Fruit fly (Drosophila melanogaster) whole organism, prepupa: ENCODE measurements around the gene nolo.

Source experiments
- CG10631 ChIP-seq: fragments of 200-800 bp; sonication (Bioruptor generic); optimal IDR thresholded peaks from 2 replicates; lab custom pipeline; 2016; ENCODE audit warnings: missing biosample characterization, missing genetic modification characterization
- CG10669 ChIP-seq: fragments of 200-800 bp; sonication (Bioruptor generic); optimal IDR thresholded peaks from 3 replicates; lab custom pipeline; 2018; ENCODE audit warnings: missing biosample characterization, mild to moderate bottlenecking, missing genetic modification characterization, moderate library complexity
- CG11762 ChIP-seq: fragments of 200-800 bp; sonication (Bioruptor generic); optimal IDR thresholded peaks from 3 replicates; lab custom pipeline; 2016; ENCODE audit warnings: missing biosample characterization, missing genetic modification characterization; ENCODE audit not compliant: insufficient read depth
- CG11902 ChIP-seq: fragments of 200-800 bp; sonication (Bioruptor generic); optimal IDR thresholded peaks from 3 replicates; lab custom pipeline; 2016; ENCODE audit warnings: missing biosample characterization, missing genetic modification characterization
- CG1621 ChIP-seq: fragments of 200-800 bp; sonication (Bioruptor generic); optimal IDR thresholded peaks from 3 replicates; lab custom pipeline; 2018; ENCODE audit warnings: missing biosample characterization, mild to moderate bottlenecking, missing genetic modification characterization
- CG16779 ChIP-seq: fragments of 200-800 bp; sonication (Bioruptor generic); optimal IDR thresholded peaks from 3 replicates; lab custom pipeline; 2017; ENCODE audit warnings: missing biosample characterization, mild to moderate bottlenecking, missing genetic modification characterization
- CG3032 ChIP-seq: fragments of 200-800 bp; optimal IDR thresholded peaks from 2 replicates; lab custom pipeline; 2019; ENCODE audit warnings: missing biosample characterization, mild to moderate bottlenecking, missing genetic modification characterization, moderate library complexity
- CG31627 ChIP-seq: fragments of 200-800 bp; sonication (Bioruptor generic); optimal IDR thresholded peaks from 3 replicates; lab custom pipeline; 2016; ENCODE audit warnings: missing biosample characterization, missing genetic modification characterization
- CG32006 ChIP-seq: fragments of 200-800 bp; sonication (Bioruptor generic); optimal IDR thresholded peaks from 3 replicates; lab custom pipeline; 2017; ENCODE audit warnings: missing biosample characterization, mild to moderate bottlenecking, missing genetic modification characterization
- CG34406 ChIP-seq: fragments of 200-800 bp; sonication (Bioruptor generic); optimal IDR thresholded peaks from 3 replicates; lab custom pipeline; 2016; ENCODE audit warnings: missing biosample characterization, missing genetic modification characterization
- CG4318 ChIP-seq: fragments of 200-800 bp; sonication (Bioruptor generic); optimal IDR thresholded peaks from 3 replicates; lab custom pipeline; 2017; ENCODE audit warnings: missing biosample characterization, mild to moderate bottlenecking, missing genetic modification characterization
- CG6163 ChIP-seq: fragments of 200-800 bp; sonication (Bioruptor generic); IDR thresholded peaks from 3 replicates; pipeline ENCODE4 v1.3.6; 2022; ENCODE audit warnings: missing biosample characterization, missing genetic modification characterization
- CG6276 ChIP-seq: fragments of 200-800 bp; sonication (Bioruptor generic); optimal IDR thresholded peaks from 2 replicates; lab custom pipeline; 2017; ENCODE audit warnings: missing biosample characterization, mild to moderate bottlenecking, missing genetic modification characterization
- CG6792 ChIP-seq: fragments of 200-800 bp; sonication (Bioruptor generic); optimal IDR thresholded peaks from 3 replicates; lab custom pipeline; 2016; ENCODE audit warnings: missing biosample characterization, missing genetic modification characterization
- CG7368 ChIP-seq: fragments of 200-800 bp; sonication (Bioruptor generic); optimal IDR thresholded peaks from 3 replicates; lab custom pipeline; 2016; ENCODE audit warnings: missing biosample characterization, missing genetic modification characterization
- CG8119 ChIP-seq: fragments of 200-800 bp; sonication (Bioruptor generic); IDR thresholded peaks from 3 replicates; pipeline ENCODE4 v1.3.6; 2022; ENCODE audit warnings: missing biosample characterization, missing genetic modification characterization
- CG8319 ChIP-seq: fragments of 200-800 bp; sonication (Bioruptor generic); optimal IDR thresholded peaks from 3 replicates; lab custom pipeline; 2016; ENCODE audit warnings: missing biosample characterization, missing genetic modification characterization
- CG9139 ChIP-seq: fragments of 200-800 bp; sonication (Bioruptor generic); optimal IDR thresholded peaks from 3 replicates; lab custom pipeline; 2017; ENCODE audit warnings: missing biosample characterization, mild to moderate bottlenecking, missing genetic modification characterization
- Eip75B ChIP-seq: fragments of 200-800 bp; sonication (Bioruptor generic); optimal IDR thresholded peaks from 3 replicates; lab custom pipeline; 2016; ENCODE audit warnings: missing biosample characterization, missing genetic modification characterization
- Ets21C ChIP-seq: fragments of 200-800 bp; sonication (Bioruptor generic); optimal IDR thresholded peaks from 3 replicates; lab custom pipeline; 2016; ENCODE audit warnings: missing biosample characterization, missing genetic modification characterization
- Gug ChIP-seq: fragments of 200-800 bp; sonication (Bioruptor generic); IDR thresholded peaks from 2 replicates; pipeline ENCODE4 v1.3.6; 2022; ENCODE audit warnings: missing biosample characterization, missing genetic modification characterization
- Hr4 ChIP-seq: fragments of 200-800 bp; sonication (Bioruptor generic); optimal IDR thresholded peaks from 3 replicates; lab custom pipeline; 2016; ENCODE audit warnings: missing biosample characterization, missing genetic modification characterization
- Lpt ChIP-seq: fragments of 200-800 bp; sonication (Bioruptor generic); optimal IDR thresholded peaks from 3 replicates; lab custom pipeline; 2016; ENCODE audit warnings: missing biosample characterization, missing genetic modification characterization
- Met ChIP-seq: fragments of 200-800 bp; sonication (Bioruptor generic); optimal IDR thresholded peaks from 3 replicates; lab custom pipeline; 2016; ENCODE audit warnings: missing biosample characterization, missing genetic modification characterization
- OdsH ChIP-seq: fragments of 200-800 bp; sonication (Bioruptor generic); optimal IDR thresholded peaks from 3 replicates; lab custom pipeline; 2016; ENCODE audit warnings: missing biosample characterization, missing genetic modification characterization
- Smox ChIP-seq: fragments of 200-800 bp; sonication (Bioruptor generic); optimal IDR thresholded peaks from 3 replicates; lab custom pipeline; 2016; ENCODE audit warnings: missing biosample characterization, missing genetic modification characterization
- Sox15 ChIP-seq: fragments of 200-800 bp; sonication (Bioruptor generic); optimal IDR thresholded peaks from 3 replicates; lab custom pipeline; 2016; ENCODE audit warnings: missing biosample characterization, missing genetic modification characterization
- achi ChIP-seq: fragments of 200-800 bp; sonication (Bioruptor generic); optimal IDR thresholded peaks from 3 replicates; lab custom pipeline; 2016; ENCODE audit warnings: missing biosample characterization, missing genetic modification characterization
- cyc ChIP-seq: fragments of 200-800 bp; sonication (Bioruptor generic); optimal IDR thresholded peaks from 3 replicates; lab custom pipeline; 2016; ENCODE audit warnings: missing biosample characterization, missing genetic modification characterization
- dac ChIP-seq: fragments of 200-800 bp; sonication (Bioruptor generic); optimal IDR thresholded peaks from 2 replicates; lab custom pipeline; 2017; ENCODE audit warnings: missing biosample characterization, mild to moderate bottlenecking, missing genetic modification characterization
- dsx ChIP-seq: fragments of 200-800 bp; optimal IDR thresholded peaks from 3 replicates; lab custom pipeline; 2019; ENCODE audit warnings: missing biosample characterization, mild to moderate bottlenecking, missing genetic modification characterization, moderate library complexity; ENCODE audit not compliant: poor library complexity, severe bottlenecking
- esn ChIP-seq: fragments of 200-800 bp; sonication (Bioruptor generic); optimal IDR thresholded peaks from 2 replicates; lab custom pipeline; 2016; ENCODE audit warnings: missing biosample characterization, mild to moderate bottlenecking, missing genetic modification characterization, moderate library complexity
- fd85E ChIP-seq: fragments of 200-800 bp; sonication (Bioruptor generic); optimal IDR thresholded peaks from 3 replicates; lab custom pipeline; 2016; ENCODE audit warnings: missing biosample characterization, missing genetic modification characterization
- lz ChIP-seq: fragments of 200-800 bp; sonication (Bioruptor generic); optimal IDR thresholded peaks from 3 replicates; lab custom pipeline; 2016; ENCODE audit warnings: missing biosample characterization, missing genetic modification characterization
- pdm3 ChIP-seq: fragments of 200-800 bp; sonication (Bioruptor generic); optimal IDR thresholded peaks from 3 replicates; lab custom pipeline; 2016; ENCODE audit warnings: missing biosample characterization, missing genetic modification characterization
- salr ChIP-seq, 2 experiments: fragments of 200-800 bp; sonication (Bioruptor generic); optimal IDR thresholded peaks; 3 replicates each; lab custom pipeline; 2016 to 2018; ENCODE audit warnings: missing biosample characterization in 2 of 2, missing genetic modification characterization in 2 of 2, mild to moderate bottlenecking in 1 of 2
- spab ChIP-seq: fragments of 200-800 bp; sonication (Bioruptor generic); optimal IDR thresholded peaks from 2 replicates; lab custom pipeline; 2017; ENCODE audit warnings: missing biosample characterization, mild to moderate bottlenecking, missing genetic modification characterization, missing genetic modification reagents
- ss ChIP-seq, 2 experiments: fragments of 200-800 bp; sonication (Bioruptor generic); optimal IDR thresholded peaks; 2 replicates in 1 of 2; 3 replicates in 1 of 2; lab custom pipeline; 2017 to 2018; ENCODE audit warnings: mild to moderate bottlenecking in 2 of 2, missing biosample characterization in 2 of 2, missing genetic modification characterization in 2 of 2, moderate library complexity in 1 of 2
- svp ChIP-seq: fragments of 200-800 bp; sonication (Bioruptor generic); peaks from one replicate; lab custom pipeline; 2016; ENCODE audit warnings: missing biosample characterization, missing genetic modification characterization
- vri ChIP-seq: fragments of 200-800 bp; sonication (Bioruptor generic); optimal IDR thresholded peaks from 3 replicates; lab custom pipeline; 2016; ENCODE audit warnings: missing biosample characterization, mild to moderate bottlenecking, missing genetic modification characterization

The nolo gene

dm6 chr2L:21658529-21659009 lies 25.3 kb upstream of the nolo start, which contains the start of gene Cul2 (continued):
- TF ChIP-seq cyc: peak; percentile 52
- no peak for TF ChIP-seq achi (GFP tag; lab: Kevin White, UChicago)
- TF ChIP-seq CG31627: peak; percentile 64
- no peak for TF ChIP-seq vri (GFP tag; lab: Kevin White, UChicago)
- TF ChIP-seq CG9139: no peak
- no peak for TF ChIP-seq pdm3 (GFP tag; lab: Kevin White, UChicago)
- no peak for TF ChIP-seq CG16779 (tag; lab: Kevin White, UChicago)
- TF ChIP-seq CG11762 (GFP tag; lab: Kevin White, UChicago): no peak
- TF ChIP-seq dsx (GFP tag; lab: Kevin White, UChicago): no peak
- no peak for TF ChIP-seq salr (GFP tag; optimal IDR thresholded peaks at IDR 0.05; lab: Kevin White, UChicago)
- TF ChIP-seq CG8319 (GFP tag; lab: Kevin White, UChicago): no peak
- TF ChIP-seq Met (GFP tag; lab: Kevin White, UChicago): no peak

- no peak for TF ChIP-seq pdm3 (GFP tag; lab: Kevin White, UChicago)
- TF ChIP-seq Gug (GFP tag; lab: Robert Waterston, UW): no peak
- no peak for TF ChIP-seq esn (GFP tag; lab: Kevin White, UChicago)
- no peak for TF ChIP-seq OdsH (GFP tag; lab: Kevin White, UChicago)
- TF ChIP-seq fd85E (GFP tag; lab: Kevin White, UChicago): no peak
- TF ChIP-seq svp: no peak
- TF ChIP-seq Lpt (GFP tag; lab: Kevin White, UChicago): peak; percentile 14
- peak; percentile 49 for TF ChIP-seq CG1621 (tag; lab: Kevin White, UChicago)
- no peak for TF ChIP-seq CG7368 (GFP tag; lab: Kevin White, UChicago)
Observed at dm6 chr2L:21676556-21676955, 7.3 kb upstream of the nolo start.

- peak; percentile 15 for TF ChIP-seq achi (GFP tag; lab: Kevin White, UChicago)
- no peak for TF ChIP-seq CG7368 (GFP tag; lab: Kevin White, UChicago)
Observed at dm6 chr2L:21677480-21677930, 6.4 kb upstream of the nolo start, which contains the start of gene CG2225. CG2225 (minus strand) TSS chr2L:21677530.

dm6 chr2L:21681322-21682268 lies 2.3 kb upstream of the nolo start, which contains the start of gene eEF2:
eEF2 (minus strand) TSS chr2L:21682164.
- TF ChIP-seq CG4318 (GFP tag; lab: Kevin White, UChicago): no peak
- TF ChIP-seq dsx (GFP tag; lab: Kevin White, UChicago): peak; percentile 47
- peak; percentile 35 for TF ChIP-seq spab (GFP tag; lab: Kevin White, UChicago)
- peak; percentile 35 for TF ChIP-seq CG10669 (GFP tag; lab: Kevin White, UChicago)
- TF ChIP-seq CG6792 (GFP tag; lab: Kevin White, UChicago): peak; percentile 46
- TF ChIP-seq CG11762 (GFP tag; lab: Kevin White, UChicago): peak; percentile 31
- TF ChIP-seq OdsH (GFP tag; lab: Kevin White, UChicago): peak; percentile 66
- peak; percentile 62 for TF ChIP-seq Eip75B
- no peak for TF ChIP-seq CG6276 (GFP tag; lab: Kevin White, UChicago)
- TF ChIP-seq Gug (GFP tag; lab: Robert Waterston, UW): no peak
- TF ChIP-seq Ets21C (GFP tag; lab: Kevin White, UChicago): peak; percentile 11
- TF ChIP-seq CG16779 (tag; lab: Kevin White, UChicago): peak; percentile 39
- TF ChIP-seq dac (GFP tag; lab: Kevin White, UChicago): peak; percentile 10
- TF ChIP-seq CG6163: no peak; the same call in 2 of the 3 replicates
- peak; percentile 68 for TF ChIP-seq CG9139
- peak; percentile 54 for TF ChIP-seq Hr4 (GFP tag; lab: Kevin White, UChicago)
- peak; percentile 58 for TF ChIP-seq pdm3 (GFP tag; lab: Kevin White, UChicago)
- peak; percentile 24 for TF ChIP-seq CG7368 (GFP tag; lab: Kevin White, UChicago)
- no peak for TF ChIP-seq Sox15 (GFP tag; lab: Kevin White, UChicago)
- TF ChIP-seq CG34406 (GFP tag; lab: Kevin White, UChicago): peak; percentile 63
- peak; percentile 77 to 85 for TF ChIP-seq ss (GFP tag; optimal IDR thresholded peaks at IDR 0.05; lab: Kevin White, UChicago)
- TF ChIP-seq CG11902 (GFP tag; lab: Kevin White, UChicago): no peak
- TF ChIP-seq lz (GFP tag; lab: Kevin White, UChicago): peak; percentile 81
- TF ChIP-seq CG3032 (tag; lab: Kevin White, UChicago): peak; percentile 47
- TF ChIP-seq Met (GFP tag; lab: Kevin White, UChicago): peak; percentile 63
- no peak for TF ChIP-seq CG8119 (GFP tag; lab: Robert Waterston, UW)
- TF ChIP-seq Lpt (GFP tag; lab: Kevin White, UChicago): peak; percentile 15
- peak; percentile 81 for TF ChIP-seq esn (GFP tag; lab: Kevin White, UChicago)
- peak; percentile 8 for TF ChIP-seq CG32006 (GFP tag; lab: Kevin White, UChicago)
- TF ChIP-seq CG10631 (GFP tag; lab: Kevin White, UChicago): peak; percentile 12
- peak; percentile 65 for TF ChIP-seq Smox (GFP tag; lab: Kevin White, UChicago)
